Worm (Caenorhabditis elegans) whole organism, dauer: ENCODE results near the gene ZK1127.3.

Experiments used
- unc-62 ChIP-seq: sonication (generic microtip); optimal IDR thresholded peaks from 2 replicates; lab custom pipeline; 2017; ENCODE audit warnings: missing biosample characterization, missing genetic modification reagents, missing genetic modification characterization

ZK1127.3 gene

ce11 chrII:7099231-7099630 is 44.1 kb downstream of the ZK1127.3 start:
- TF ChIP-seq unc-62 (GFP tag; lab: Kevin White, UChicago): no peak

DNA sequence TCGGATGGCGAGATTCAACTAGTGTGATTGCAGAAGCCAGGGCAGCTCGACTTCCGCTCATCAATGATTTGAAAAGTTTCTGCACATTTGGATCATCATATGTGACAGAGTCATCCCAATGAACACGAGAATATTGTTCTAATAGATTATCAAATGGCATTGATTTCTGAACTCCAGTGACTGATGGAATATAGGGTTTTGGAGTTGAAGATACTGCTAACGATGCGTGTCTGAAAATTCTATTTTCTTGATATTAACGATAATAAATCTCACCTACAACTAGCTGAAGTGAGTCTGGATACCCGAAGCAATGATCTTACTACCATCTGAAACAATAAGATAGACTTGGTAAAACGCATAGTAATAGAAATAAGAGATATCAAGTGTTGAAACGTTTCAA is 45.8 kb downstream of the ZK1127.3 start, which contains the start of gene mmaa-1:
Gene mmaa-1 (minus strand): TSS at position 328 of the 400 bp plus-strand sequence.
- no peak for TF ChIP-seq unc-62 (GFP tag; lab: Kevin White, UChicago)

DNA sequence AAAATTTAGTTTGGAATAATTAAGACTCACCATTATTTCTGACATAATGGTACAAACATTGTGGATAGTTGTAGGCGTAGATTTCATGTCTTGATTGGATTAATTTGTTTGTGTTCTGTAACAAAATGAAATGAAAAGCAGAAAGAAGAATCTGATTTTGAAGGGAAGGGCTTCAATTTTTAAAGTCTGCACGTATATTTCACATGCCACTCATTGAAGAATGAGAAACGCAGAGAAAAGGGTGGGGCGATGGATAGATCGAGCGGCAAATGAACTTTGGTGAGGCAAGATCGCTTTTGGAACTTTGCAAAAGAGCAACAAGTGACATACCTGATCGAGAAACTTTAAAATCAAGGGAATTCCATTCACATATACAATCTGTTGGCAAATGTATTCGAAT is 47.2 kb downstream of the ZK1127.3 start:
- TF ChIP-seq unc-62 (GFP tag; lab: Kevin White, UChicago): no peak

DNA sequence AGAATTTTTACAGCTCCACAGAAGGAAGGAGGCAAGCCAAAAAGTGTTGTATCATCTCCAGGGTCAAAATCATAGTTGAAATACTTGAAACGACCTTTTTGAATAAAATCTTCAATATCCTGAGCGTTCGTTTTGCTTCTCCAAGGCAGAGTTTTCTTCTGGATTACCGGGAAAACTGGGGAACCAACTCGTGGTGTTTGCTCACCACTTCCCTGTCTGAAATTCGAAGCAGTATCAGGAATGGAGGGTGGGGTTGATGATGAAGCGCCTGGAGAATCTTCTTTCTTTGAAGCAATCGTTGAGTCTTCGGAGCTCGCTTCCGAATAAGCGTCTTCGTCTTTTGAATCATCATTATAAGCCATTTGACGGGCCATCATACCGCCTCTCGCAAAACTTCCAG is 48.0 kb downstream of the ZK1127.3 start:
- TF ChIP-seq unc-62 (GFP tag; lab: Kevin White, UChicago): no peak

DNA sequence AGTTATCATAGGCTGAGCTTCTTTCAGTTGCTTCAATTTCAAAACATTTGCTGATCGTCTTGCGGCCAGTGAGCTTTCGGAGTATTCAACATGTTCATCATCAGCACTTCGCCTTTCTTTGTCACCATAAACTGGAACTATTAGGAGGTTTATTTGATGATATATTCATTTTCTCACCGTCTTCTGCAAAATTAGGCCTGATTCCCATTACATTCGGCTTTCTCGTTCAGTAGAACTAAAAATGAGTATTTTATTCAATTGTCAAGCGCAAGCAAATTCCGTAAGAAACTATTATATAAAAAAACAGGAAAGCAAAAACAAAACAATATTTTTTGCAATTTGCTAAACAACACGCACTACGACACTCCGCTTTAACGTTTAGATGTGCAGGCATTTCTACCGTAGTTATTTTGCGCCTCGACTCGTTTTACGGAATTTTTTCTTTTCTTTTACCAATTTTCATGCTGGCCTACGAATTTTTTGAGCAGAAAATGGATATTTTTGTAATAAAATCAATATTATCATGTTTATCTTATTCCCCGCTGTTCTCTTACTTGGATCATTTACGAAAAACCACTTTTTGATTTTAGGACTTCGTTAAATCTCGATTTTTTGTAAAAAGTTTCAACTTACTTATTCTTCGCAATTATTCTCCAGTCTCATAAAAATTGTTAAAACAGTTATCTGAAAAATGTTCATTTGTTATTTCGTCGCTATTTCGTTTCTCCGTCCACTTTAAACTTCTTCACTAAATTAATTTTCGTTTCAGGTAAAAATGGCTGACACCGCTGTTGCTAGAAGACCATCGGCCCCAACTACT is 49.9 kb downstream of the ZK1127.3 start, which contains the start of the genes farl-11 and rpl-33:
Gene farl-11 (minus strand): TSS at position 242 of the 820 bp plus-strand sequence.
Gene rpl-33 (plus strand): TSS at position 770 of the 820 bp plus-strand sequence.
- no peak for TF ChIP-seq unc-62 (GFP tag; lab: Kevin White, UChicago)
